Worm (Caenorhabditis elegans) whole organism, young adult: ENCODE results near the gene math-18.
"Not testable (repeated sequence)": the region's sequence is repeated elsewhere in the genome, so short reads cannot be mapped to it uniquely, and the experiment has no call there.

Source experiments
- B0019.2 ChIP-seq: fragments of 200-800 bp; sonication (Bioruptor generic); conservative IDR thresholded peaks from 2 replicates; pipeline ENCODE4 v1.3.6; 2022; ENCODE audit warnings: missing genetic modification reagents, missing genetic modification characterization, missing compliant biosample characterization
- bed-2 ChIP-seq: fragments of 200-800 bp; sonication (Bioruptor generic); IDR thresholded peaks from 2 replicates; pipeline ENCODE4 v1.3.6; 2022; ENCODE audit warnings: missing genetic modification reagents, missing genetic modification characterization, missing compliant biosample characterization
- ceh-100 ChIP-seq: fragments of 200-800 bp; sonication (Bioruptor generic); IDR thresholded peaks from 2 replicates; pipeline ENCODE4 v1.3.6; 2022; ENCODE audit warnings: missing genetic modification reagents, missing genetic modification characterization, missing compliant biosample characterization
- ets-4 ChIP-seq: fragments of 200-800 bp; sonication (Bioruptor generic); optimal IDR thresholded peaks from 2 replicates; lab custom pipeline; 2018; ENCODE audit warnings: mild to moderate bottlenecking, missing genetic modification characterization, missing compliant biosample characterization
- hmg-1.2 ChIP-seq: fragments of 200-800 bp; sonication (Bioruptor generic); IDR thresholded peaks from 2 replicates; pipeline ENCODE4 v1.3.6; 2022; ENCODE audit warnings: missing genetic modification reagents, missing genetic modification characterization, missing compliant biosample characterization
- lin-54 ChIP-seq: fragments of 200-800 bp; sonication (Bioruptor generic); optimal IDR thresholded peaks from 2 replicates; lab custom pipeline; 2018; ENCODE audit warnings: mild to moderate bottlenecking, missing genetic modification characterization, missing compliant biosample characterization
- madf-3 ChIP-seq: fragments of 200-800 bp; sonication (Bioruptor generic); IDR thresholded peaks from 2 replicates; pipeline ENCODE4 v1.3.6; 2022; ENCODE audit warnings: missing genetic modification reagents, missing genetic modification characterization, missing compliant biosample characterization
- nhr-27 ChIP-seq: fragments of 200-800 bp; sonication (Bioruptor generic); optimal IDR thresholded peaks from 2 replicates; lab custom pipeline; 2018; ENCODE audit warnings: mild to moderate bottlenecking, missing genetic modification characterization, moderate library complexity, missing compliant biosample characterization
- unc-130 ChIP-seq: sonication (generic microtip); optimal IDR thresholded peaks from 2 replicates; lab custom pipeline; 2016; ENCODE audit warnings: missing genetic modification reagents, missing genetic modification characterization, missing compliant biosample characterization
- ztf-28 ChIP-seq: fragments of 200-800 bp; sonication (Bioruptor generic); IDR thresholded peaks from 2 replicates; pipeline ENCODE4 v1.3.6; 2022; ENCODE audit warnings: missing genetic modification reagents, missing genetic modification characterization, missing compliant biosample characterization

- not testable (repeated sequence) for TF ChIP-seq ets-4 (GFP tag; lab: Kevin White, UChicago); nhr-27; ztf-28 (GFP tag; lab: Robert Waterston, UW); lin-54 (GFP tag; lab: Kevin White, UChicago); ceh-100 (GFP tag; lab: Robert Waterston, UW); madf-3; B0019.2 (GFP tag; lab: Robert Waterston, UW); unc-130 (GFP tag; lab: Kevin White, UChicago); bed-2 (GFP tag; lab: Robert Waterston, UW); hmg-1.2 (GFP tag; lab: Robert Waterston, UW)
Measured at ce11 chrII:2153708-2154107, at the start of gene math-18.
